Worm (Caenorhabditis elegans): ENCODE measurements around the gene F13B6.1.

Gene F13B6.1

ce11 chrIV:7506711-7507110 lies 50.4 kb downstream of the F13B6.1 start:
- no peak for TF ChIP-seq skn-1 (tag; optimal IDR thresholded peaks at IDR 0.05)
- no peak for TF ChIP-seq unc-39 (tag; optimal IDR thresholded peaks at IDR 0.05)
- no peak for TF ChIP-seq blmp-1 (tag; optimal IDR thresholded peaks at IDR 0.05; ENCODE audit: insufficient read depth)
- TF ChIP-seq unc-55 (GFP tag; optimal IDR thresholded peaks at IDR 0.05) = no peak
- no peak for TF ChIP-seq mab-5 (tag; optimal IDR thresholded peaks at IDR 0.05)
- no peak for TF ChIP-seq nhr-237 (tag; optimal IDR thresholded peaks at IDR 0.05)
- TF ChIP-seq nhr-23 (tag; optimal IDR thresholded peaks at IDR 0.05) = no peak
- TF ChIP-seq ZK546.5 (tag; optimal IDR thresholded peaks at IDR 0.05) = no peak
- no peak for TF ChIP-seq nhr-25 (tag; optimal IDR thresholded peaks at IDR 0.05)
- TF ChIP-seq aly-2 (tag; optimal IDR thresholded peaks at IDR 0.05) = no peak
- no peak for TF ChIP-seq lsy-2 (tag; optimal IDR thresholded peaks at IDR 0.05)
- no peak for TF ChIP-seq R02D3.7 (tag; optimal IDR thresholded peaks at IDR 0.05)
- no peak for TF ChIP-seq sem-4 (tag; optimal IDR thresholded peaks at IDR 0.05)

ce11 chrIV:7507305-7507704 lies 51.0 kb downstream of the F13B6.1 start:
- TF ChIP-seq lin-13 (GFP tag; optimal IDR thresholded peaks at IDR 0.05) (peak; percentile 21), mdl-1 (tag; optimal IDR thresholded peaks at IDR 0.05) (peak in 1 of 2 experiments; percentile 1), nhr-21 (tag; optimal IDR thresholded peaks at IDR 0.05) (peak; percentile 65), sma-9 (GFP tag; optimal IDR thresholded peaks at IDR 0.05) (peak; percentile 62), sma-9 (tag; optimal IDR thresholded peaks at IDR 0.05) (no peak), crh-2 (tag; optimal IDR thresholded peaks at IDR 0.05) (peak; percentile 29), lsy-2 (tag; optimal IDR thresholded peaks at IDR 0.05) (peak in 1 of 2 experiments; percentile 61), peb-1 (tag; optimal IDR thresholded peaks at IDR 0.05) (no peak), lin-39 (tag; optimal IDR thresholded peaks at IDR 0.05) (no peak), nhr-129 (tag; optimal IDR thresholded peaks at IDR 0.05) (peak; percentile 99), blmp-1 (tag; optimal IDR thresholded peaks at IDR 0.05; ENCODE audit: insufficient read depth) (no peak), nhr-25 (tag; optimal IDR thresholded peaks at IDR 0.05) (peak; percentile 58), F13H6.1 (tag; optimal IDR thresholded peaks at IDR 0.05) (peak; percentile 35), ama-1 (optimal IDR thresholded peaks at IDR 0.05) (peak; percentile 35), unc-39 (tag; optimal IDR thresholded peaks at IDR 0.05) (no peak), sma-3 (GFP tag; optimal IDR thresholded peaks at IDR 0.05) (peak; percentile 28), skn-1 (tag; optimal IDR thresholded peaks at IDR 0.05) (no peak), gmeb-1 (tag; optimal IDR thresholded peaks at IDR 0.05) (peak; percentile 56), mbf-1 (tag; optimal IDR thresholded peaks at IDR 0.05) (no peak), ztf-11 (tag; optimal IDR thresholded peaks at IDR 0.05) (no peak), sem-4 (tag; optimal IDR thresholded peaks at IDR 0.05) (peak; percentile 22), C34F6.9 (tag; optimal IDR thresholded peaks at IDR 0.05) (peak; percentile 24)

Data from whole organism, L2 larva.